Fruit fly (Drosophila melanogaster) whole organism, pupa: Measurements from ENCODE around the gene r.

Experiments used
- CG10348 ChIP-seq: fragments of 200-800 bp; sonication (Bioruptor generic); IDR thresholded peaks from 2 replicates; pipeline ENCODE4 v1.3.6; 2022; ENCODE audit warnings: missing biosample characterization, missing genetic modification characterization
- CG12605 ChIP-seq: fragments of 200-800 bp; sonication (Bioruptor generic); IDR thresholded peaks from 2 replicates; pipeline ENCODE4 v1.3.6; 2022; ENCODE audit warnings: missing biosample characterization, missing genetic modification characterization
- CG13204 ChIP-seq: fragments of 200-800 bp; sonication (Bioruptor generic); optimal IDR thresholded peaks from 2 replicates; lab custom pipeline; 2018; ENCODE audit warnings: missing biosample characterization, mild to moderate bottlenecking, missing genetic modification characterization, moderate library complexity
- CG14655 ChIP-seq: fragments of 200-800 bp; sonication (Bioruptor generic); optimal IDR thresholded peaks from 3 replicates; lab custom pipeline; 2017; ENCODE audit warnings: mild to moderate bottlenecking, missing biosample characterization, missing genetic modification reagents, missing genetic modification characterization
- CG15710 ChIP-seq: fragments of 200-800 bp; sonication (Bioruptor generic); optimal IDR thresholded peaks from 2 replicates; lab custom pipeline; 2018; ENCODE audit warnings: missing biosample characterization, mild to moderate bottlenecking, missing genetic modification characterization, moderate library complexity
- CG17806 ChIP-seq: fragments of 200-800 bp; sonication (Bioruptor generic); optimal IDR thresholded peaks from 2 replicates; lab custom pipeline; 2018; ENCODE audit warnings: missing biosample characterization, mild to moderate bottlenecking, missing genetic modification characterization, moderate library complexity
- CG32121 ChIP-seq: fragments of 200-800 bp; sonication (Bioruptor generic); IDR thresholded peaks from 2 replicates; pipeline ENCODE4 v1.3.6; 2022; ENCODE audit warnings: missing biosample characterization, missing genetic modification characterization
- CG34367 ChIP-seq: fragments of 200-800 bp; sonication (Bioruptor generic); optimal IDR thresholded peaks from 2 replicates; lab custom pipeline; 2018; ENCODE audit warnings: missing biosample characterization, mild to moderate bottlenecking, missing genetic modification characterization
- CG4496 ChIP-seq: fragments of 200-800 bp; sonication (Bioruptor generic); IDR thresholded peaks from 3 replicates; pipeline ENCODE4 v1.3.6; 2022; ENCODE audit warnings: missing biosample characterization, missing genetic modification characterization
- CG8159 ChIP-seq: fragments of 200-800 bp; sonication (Bioruptor generic); optimal IDR thresholded peaks from 3 replicates; lab custom pipeline; 2018; ENCODE audit warnings: missing biosample characterization, mild to moderate bottlenecking, missing genetic modification characterization, moderate library complexity
- CG8301 ChIP-seq: fragments of 200-800 bp; sonication (Bioruptor generic); optimal IDR thresholded peaks from 2 replicates; lab custom pipeline; 2018; ENCODE audit warnings: missing biosample characterization, mild to moderate bottlenecking, missing genetic modification characterization
- CG9948 ChIP-seq: fragments of 200-800 bp; sonication (Bioruptor generic); optimal IDR thresholded peaks from 2 replicates; lab custom pipeline; 2018; ENCODE audit warnings: missing biosample characterization, mild to moderate bottlenecking, missing genetic modification characterization, moderate library complexity
- D1 ChIP-seq: fragments of 200-800 bp; sonication (Bioruptor generic); optimal IDR thresholded peaks from 2 replicates; lab custom pipeline; 2018; ENCODE audit warnings: missing biosample characterization, mild to moderate bottlenecking, missing genetic modification characterization, moderate library complexity
- EcR ChIP-seq: fragments of 200-800 bp; sonication (Bioruptor generic); optimal IDR thresholded peaks from 3 replicates; lab custom pipeline; 2019; ENCODE audit warnings: missing biosample characterization, missing genetic modification characterization, mild to moderate bottlenecking, moderate library complexity, missing genetic modification reagents
- Ets98B ChIP-seq: fragments of 200-800 bp; sonication (Bioruptor generic); IDR thresholded peaks from 2 replicates; pipeline ENCODE4 v1.3.6; 2022; ENCODE audit warnings: missing biosample characterization, missing genetic modification characterization
- Pif1A ChIP-seq: fragments of 200-800 bp; sonication (Bioruptor generic); optimal IDR thresholded peaks from 3 replicates; lab custom pipeline; 2016; ENCODE audit warnings: missing biosample characterization, missing genetic modification characterization
- Pif1B ChIP-seq: fragments of 200-800 bp; sonication (Bioruptor generic); optimal IDR thresholded peaks from 3 replicates; lab custom pipeline; 2016; ENCODE audit warnings: missing biosample characterization, missing genetic modification characterization
- Snoo ChIP-seq: fragments of 200-800 bp; sonication (Bioruptor generic); optimal IDR thresholded peaks from 3 replicates; lab custom pipeline; 2017; ENCODE audit warnings: missing biosample characterization, mild to moderate bottlenecking, missing genetic modification characterization, inconsistent platforms
- fd96Ca ChIP-seq: fragments of 200-800 bp; sonication (Bioruptor generic); IDR thresholded peaks from 3 replicates; pipeline ENCODE4 v1.3.6; 2022; ENCODE audit warnings: missing biosample characterization, missing genetic modification characterization
- gl ChIP-seq: fragments of 200-800 bp; sonication (Bioruptor generic); optimal IDR thresholded peaks from 2 replicates; lab custom pipeline; 2018; ENCODE audit warnings: missing biosample characterization, mild to moderate bottlenecking, missing genetic modification characterization
- rn ChIP-seq: fragments of 200-800 bp; sonication (Bioruptor generic); IDR thresholded peaks from 2 replicates; pipeline ENCODE4 v1.3.6; 2022; ENCODE audit warnings: missing biosample characterization, missing genetic modification characterization

r gene

DNA sequence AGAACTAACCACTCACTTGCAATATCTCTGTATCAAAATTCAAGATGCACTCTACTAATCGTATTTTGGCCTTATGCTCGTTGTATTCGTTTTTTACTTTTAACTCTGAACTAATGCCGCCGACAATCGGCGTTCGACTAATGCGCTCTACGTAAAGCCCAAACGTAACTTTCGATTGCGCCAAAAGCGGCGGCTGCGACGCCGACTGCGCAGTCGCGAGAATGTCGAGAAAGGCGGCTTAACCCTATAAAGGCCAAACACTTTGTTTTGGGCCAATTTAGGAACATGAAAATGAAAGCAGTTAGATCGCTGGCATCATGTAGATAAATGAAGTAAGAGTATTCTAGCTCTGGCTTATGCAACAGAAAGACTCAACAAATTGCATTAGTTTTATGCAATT, 17.7 kb downstream of the r start:
- TF ChIP-seq CG10348 (GFP tag; lab: Robert Waterston, UW) (no peak), CG34367 (tag; lab: Kevin White, UChicago) (no peak), Pif1A (GFP tag; lab: Kevin White, UChicago) (no peak), fd96Ca (no peak), CG9948 (tag; lab: Kevin White, UChicago) (no peak)

- TF ChIP-seq Snoo (tag; lab: Kevin White, UChicago) (no peak), CG4496 (GFP tag; lab: Robert Waterston, UW) (no peak), CG15710 (tag; lab: Kevin White, UChicago) (no peak), CG34367 (tag; lab: Kevin White, UChicago) (no peak), CG8301 (tag; lab: Kevin White, UChicago) (no peak)
- TF ChIP-seq, all 21 proteins: peak for 0
Measured at dm6 chrX:16674538-16674937, 19.4 kb downstream of the r start.

- no peak for TF ChIP-seq EcR (GFP tag; lab: Kevin White, UChicago)
- TF ChIP-seq CG12605 (GFP tag; lab: Robert Waterston, UW), result no peak
- TF ChIP-seq CG17806, result no peak
- no peak for TF ChIP-seq CG14655
- no peak for TF ChIP-seq CG9948 (tag; lab: Kevin White, UChicago)
- TF ChIP-seq Ets98B (GFP tag; lab: Robert Waterston, UW), result no peak
- TF ChIP-seq CG8301 (tag; lab: Kevin White, UChicago), result no peak
- no peak for TF ChIP-seq Pif1A (GFP tag; lab: Kevin White, UChicago)
- no peak for TF ChIP-seq D1 (tag; lab: Kevin White, UChicago)
- no peak for TF ChIP-seq CG4496 (GFP tag; lab: Robert Waterston, UW)
- no peak for TF ChIP-seq CG10348 (GFP tag; lab: Robert Waterston, UW)
- no peak for TF ChIP-seq CG15710 (tag; lab: Kevin White, UChicago)
- TF ChIP-seq CG13204, result no peak
Measured at dm6 chrX:16676653-16677052, 21.5 kb downstream of the r start, which contains the start of gene CG13012. TSS of gene CG13012 (minus strand) at chrX:16676753.

dm6 chrX:16677163-16677562, 22.0 kb downstream of the r start:
- TF ChIP-seq CG8159 (tag; lab: Kevin White, UChicago), result peak; percentile 18
- TF ChIP-seq CG12605 (GFP tag; lab: Robert Waterston, UW), result no peak
- peak; percentile 13 for TF ChIP-seq Snoo (tag; lab: Kevin White, UChicago)
- no peak for TF ChIP-seq CG10348 (GFP tag; lab: Robert Waterston, UW)
- peak; percentile 25 for TF ChIP-seq CG9948 (tag; lab: Kevin White, UChicago)
- peak; percentile 20 for TF ChIP-seq CG15710 (tag; lab: Kevin White, UChicago)
- 0 out of 3 replicates have a peak, but pooled peaks have one; percentile 14 for TF ChIP-seq CG4496 (GFP tag; lab: Robert Waterston, UW)
- no peak for TF ChIP-seq D1 (tag; lab: Kevin White, UChicago)
- TF ChIP-seq rn (GFP tag; lab: Robert Waterston, UW), result no peak

DNA sequence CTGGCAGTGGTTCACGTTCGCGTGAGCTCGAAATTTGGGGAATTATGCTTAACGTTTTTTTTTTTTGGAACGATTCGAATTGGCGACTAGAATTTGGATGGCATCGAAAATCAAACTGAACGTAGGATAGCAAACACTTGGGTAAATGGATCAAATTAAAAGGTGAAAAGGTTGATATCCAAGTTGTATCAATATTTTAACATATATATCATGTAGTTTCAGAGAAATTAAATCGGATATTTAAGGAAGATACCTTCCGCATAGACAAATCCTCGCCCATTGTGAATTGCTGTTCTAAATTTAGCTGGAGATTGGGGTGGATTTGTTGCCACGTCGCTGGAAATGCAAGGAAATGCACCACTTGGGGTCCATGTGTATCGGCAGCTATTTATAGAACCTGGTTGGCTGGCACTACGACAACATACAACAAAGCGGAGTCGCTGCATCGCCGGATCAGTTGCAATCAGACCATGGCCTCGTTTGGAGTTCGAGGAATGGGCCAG, 23.7 kb downstream of the r start, which contains the start of the genes CG13010 and sing:
CG13010 (minus strand) TSS at position 101 of the 503 bp plus-strand sequence.
sing (plus strand) TSS at position 453 of the 503 bp plus-strand sequence.
- TF ChIP-seq CG10348 (GFP tag; lab: Robert Waterston, UW) (no peak), Ets98B (GFP tag; lab: Robert Waterston, UW) (no peak), Snoo (tag; lab: Kevin White, UChicago) (no peak), CG34367 (tag; lab: Kevin White, UChicago) (no peak), rn (GFP tag; lab: Robert Waterston, UW) (no peak), CG15710 (tag; lab: Kevin White, UChicago) (no peak), CG32121 (no peak), CG8301 (tag; lab: Kevin White, UChicago) (no peak), gl (tag; lab: Kevin White, UChicago) (no peak), CG17806 (no peak), EcR (GFP tag; lab: Kevin White, UChicago) (no peak), Pif1B (no peak), D1 (tag; lab: Kevin White, UChicago) (no peak), CG9948 (tag; lab: Kevin White, UChicago) (no peak), CG4496 (GFP tag; lab: Robert Waterston, UW) (no peak), CG8159 (tag; lab: Kevin White, UChicago) (no peak), Pif1A (GFP tag; lab: Kevin White, UChicago) (no peak), CG14655 (no peak), fd96Ca (no peak), CG12605 (GFP tag; lab: Robert Waterston, UW) (no peak)

- TF ChIP-seq CG34367 (tag; lab: Kevin White, UChicago) (no peak), CG32121 (no peak), CG4496 (GFP tag; lab: Robert Waterston, UW) (0 out of 3 replicates have a peak, but pooled peaks have one; percentile 13), CG15710 (tag; lab: Kevin White, UChicago) (no peak)
Measured at dm6 chrX:16683765-16684164, 28.6 kb downstream of the r start, which contains the start of gene Axs. TSS of gene Axs (minus strand) at chrX:16683895.
